Worm (Caenorhabditis elegans): ENCODE measurements around the gene T27E4.1.

T27E4.1 gene

DNA sequence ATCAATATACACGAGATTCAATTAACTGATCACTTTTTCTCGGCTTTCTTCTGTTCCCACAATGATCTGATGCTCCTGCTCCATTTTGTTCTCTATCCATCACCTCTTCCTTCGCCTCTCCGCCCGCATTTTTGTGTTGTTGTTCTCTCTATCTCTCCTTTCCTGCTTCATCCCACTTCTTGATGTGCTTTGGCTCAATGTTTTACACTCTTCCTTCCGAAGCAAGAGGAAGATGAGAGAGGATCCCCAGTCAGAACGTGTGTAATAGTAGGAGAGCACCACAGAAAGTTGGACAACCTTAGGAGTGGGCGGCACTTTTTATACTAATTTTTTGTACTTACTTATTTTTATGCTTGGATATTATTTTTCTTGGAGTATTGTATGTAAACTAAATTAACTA, 19.8 kb downstream of the T27E4.1 start:
- TF ChIP-seq sma-9 (GFP tag; optimal IDR thresholded peaks at IDR 0.05) (peak; percentile 25), sma-9 (tag; optimal IDR thresholded peaks at IDR 0.05) (no peak), nhr-129 (tag; optimal IDR thresholded peaks at IDR 0.05) (peak; percentile 46), elt-1 (tag; optimal IDR thresholded peaks at IDR 0.05) (no peak)

DNA sequence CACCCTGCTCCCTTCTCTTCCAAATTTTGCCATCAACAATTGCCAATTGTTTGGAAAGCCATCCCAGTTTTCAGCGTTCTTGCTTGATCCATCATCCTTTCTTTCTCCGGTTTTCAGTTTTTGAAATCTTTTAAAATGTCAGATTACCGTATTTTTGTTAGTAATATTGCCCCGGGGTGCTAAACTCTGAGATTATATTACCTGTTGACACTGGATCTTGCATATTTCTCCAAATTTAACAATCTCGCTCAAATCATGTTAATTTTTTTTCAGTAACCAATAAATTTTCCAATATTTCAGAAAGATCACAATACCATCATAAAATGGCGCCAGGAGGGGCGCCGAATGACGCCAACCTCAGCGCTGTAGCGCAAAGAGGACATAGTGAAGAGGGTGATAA, 20.3 kb downstream of the T27E4.1 start, which contains the start of gene F21C10.7:
F21C10.7 (plus strand) TSS at position 301 of the 400 bp plus-strand sequence.
- TF ChIP-seq snpc-4 (tag; optimal IDR thresholded peaks at IDR 0.05) (no peak), lin-13 (GFP tag; optimal IDR thresholded peaks at IDR 0.05) (no peak), elt-3 (tag; optimal IDR thresholded peaks at IDR 0.05) (no peak), R02D3.7 (tag; optimal IDR thresholded peaks at IDR 0.05) (no peak), sma-9 (GFP tag; optimal IDR thresholded peaks at IDR 0.05) (no peak), sma-9 (tag; optimal IDR thresholded peaks at IDR 0.05) (no peak), egl-27 (tag; optimal IDR thresholded peaks at IDR 0.05) (no peak), C34F6.9 (tag; optimal IDR thresholded peaks at IDR 0.05) (no peak), unc-62 (GFP tag; optimal IDR thresholded peaks at IDR 0.05) (no peak), sma-3 (GFP tag; optimal IDR thresholded peaks at IDR 0.05) (no peak), ZK546.5 (tag; optimal IDR thresholded peaks at IDR 0.05) (no peak), nhr-21 (tag; optimal IDR thresholded peaks at IDR 0.05) (no peak), ztf-11 (tag; optimal IDR thresholded peaks at IDR 0.05) (no peak), ama-1 (optimal IDR thresholded peaks at IDR 0.05) (no peak), ceh-16 (tag; optimal IDR thresholded peaks at IDR 0.05) (no peak), crh-2 (tag; optimal IDR thresholded peaks at IDR 0.05) (no peak), dmd-4 (tag; optimal IDR thresholded peaks at IDR 0.05) (no peak), lsy-2 (tag; optimal IDR thresholded peaks at IDR 0.05) (no peak), nhr-23 (tag; optimal IDR thresholded peaks at IDR 0.05) (no peak), mab-5 (tag; optimal IDR thresholded peaks at IDR 0.05) (no peak), mbf-1 (tag; optimal IDR thresholded peaks at IDR 0.05) (no peak)

DNA sequence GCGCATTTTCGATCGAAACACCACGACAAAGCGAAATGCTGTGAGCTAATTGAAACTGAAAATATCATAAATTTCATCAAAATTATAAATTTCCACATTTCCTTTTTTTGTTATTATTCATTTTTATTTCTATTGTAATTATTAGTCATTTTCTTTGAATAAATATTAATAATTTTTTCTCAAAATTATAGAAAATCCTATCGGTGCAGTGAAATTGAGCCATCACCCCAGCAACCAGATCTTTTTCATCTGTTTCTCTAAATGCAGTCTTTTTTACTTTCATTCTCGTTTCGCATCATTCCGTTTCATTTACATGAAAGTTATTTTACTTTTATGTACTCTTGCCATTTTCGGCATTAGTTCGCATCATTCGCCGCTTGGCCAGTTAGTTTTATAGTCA, 29.9 kb downstream of the T27E4.1 start, which contains the start of gene F21C10.13:
F21C10.13 (plus strand) TSS at position 301 of the 400 bp plus-strand sequence.
- TF ChIP-seq crh-2 (tag; optimal IDR thresholded peaks at IDR 0.05) (no peak), nhr-6 (tag; optimal IDR thresholded peaks at IDR 0.05) (no peak), Y55F3AM.14 (GFP tag; optimal IDR thresholded peaks at IDR 0.05) (no peak), mbf-1 (tag; optimal IDR thresholded peaks at IDR 0.05) (no peak), ama-1 (optimal IDR thresholded peaks at IDR 0.05) (no peak), ztf-1 (GFP tag; conservative IDR thresholded peaks at IDR 0.05) (no peak), mab-5 (tag; optimal IDR thresholded peaks at IDR 0.05) (no peak)

DNA sequence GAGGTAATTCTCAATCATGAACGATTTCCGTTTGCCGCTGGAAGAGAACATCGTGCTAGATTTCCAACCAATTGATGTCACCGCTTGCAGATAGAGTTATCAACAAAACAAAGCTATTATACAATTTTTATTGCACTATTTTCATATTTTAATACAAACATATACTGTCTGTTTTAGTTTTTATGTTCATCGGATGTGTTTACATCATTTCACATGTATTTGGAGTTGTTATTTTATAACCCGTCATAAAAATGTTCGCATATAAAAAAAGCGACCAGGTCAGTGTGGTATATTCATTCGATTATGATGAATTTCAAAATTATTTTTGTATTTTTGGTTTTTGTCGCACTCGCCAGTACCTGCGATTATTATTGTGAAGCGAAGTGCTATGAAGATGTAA, 31.0 kb downstream of the T27E4.1 start, which contains the start of gene F21C10.11:
F21C10.11 (plus strand) TSS at position 301 of the 400 bp plus-strand sequence.
- TF ChIP-seq sma-3 (GFP tag; optimal IDR thresholded peaks at IDR 0.05): no peak
- TF ChIP-seq nhr-77 (tag; optimal IDR thresholded peaks at IDR 0.05): no peak

DNA sequence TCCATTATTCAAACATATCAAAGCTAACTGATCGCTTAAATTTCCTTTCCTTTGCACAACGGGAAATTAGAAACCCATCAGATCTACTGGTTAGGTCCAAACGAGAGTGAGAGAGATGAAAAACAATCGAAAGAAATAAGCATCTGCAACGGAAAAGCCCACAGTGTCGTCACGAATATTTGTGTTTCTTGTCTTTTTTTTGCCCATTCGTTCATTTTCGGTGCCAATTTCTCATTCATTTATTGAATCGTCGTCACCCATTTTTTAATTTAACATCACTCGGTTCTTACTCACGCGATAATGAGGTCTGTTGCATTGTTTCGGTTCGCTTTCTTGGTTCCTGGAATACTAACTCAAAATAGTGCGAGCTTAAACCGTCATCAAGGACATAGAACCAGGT, 32.0 kb downstream of the T27E4.1 start, which contains the start of gene F21C10.6:
F21C10.6 (plus strand) TSS at position 301 of the 400 bp plus-strand sequence.
- no peak for TF ChIP-seq sma-3 (GFP tag; optimal IDR thresholded peaks at IDR 0.05)
- TF ChIP-seq ztf-1 (GFP tag; conservative IDR thresholded peaks at IDR 0.05): no peak

ce11 chrV:9125345-9125744, 33.2 kb downstream of the T27E4.1 start, which contains the start of gene F21C10.5:
Gene F21C10.5, plus strand, starts transcription at chrV:9125645.
- TF ChIP-seq sma-3 (GFP tag; optimal IDR thresholded peaks at IDR 0.05) (no peak), lsy-2 (tag; optimal IDR thresholded peaks at IDR 0.05) (no peak), R02D3.7 (tag; optimal IDR thresholded peaks at IDR 0.05) (no peak), elt-3 (tag; optimal IDR thresholded peaks at IDR 0.05) (no peak), alr-1 (tag; optimal IDR thresholded peaks at IDR 0.05) (no peak), nhr-25 (tag; optimal IDR thresholded peaks at IDR 0.05) (no peak), nhr-6 (tag; optimal IDR thresholded peaks at IDR 0.05) (no peak), nhr-21 (tag; optimal IDR thresholded peaks at IDR 0.05) (no peak), mab-5 (tag; optimal IDR thresholded peaks at IDR 0.05) (no peak), ztf-11 (tag; optimal IDR thresholded peaks at IDR 0.05) (no peak), crh-2 (tag; optimal IDR thresholded peaks at IDR 0.05) (no peak), dmd-4 (tag; optimal IDR thresholded peaks at IDR 0.05) (no peak), ama-1 (optimal IDR thresholded peaks at IDR 0.05) (no peak), snpc-4 (tag; optimal IDR thresholded peaks at IDR 0.05) (no peak), elt-1 (tag; optimal IDR thresholded peaks at IDR 0.05) (no peak), mdl-1 (tag; optimal IDR thresholded peaks at IDR 0.05) (no peak), Y55F3AM.14 (GFP tag; optimal IDR thresholded peaks at IDR 0.05) (no peak)

Measured in whole organism, L2 larva.